In genomic region chr3R:24267580-24268202, dm6 we compare ENCODE assay signal across 3 fruit fly cellular contexts.
TF ChIP-seq lines count a peak whose summit lies in the region.

No protein-coding gene starts in this region.

- no peak for TF ChIP-seq CTCF in whole organism, embryonic (GFP tag; optimal IDR thresholded peaks at IDR 0.05; lab: Kevin White, UChicago)

TF ChIP-seq in whole organism, adult, 20 proteins besides CTCF, POLR2A, EP300 and RAD21:
- peak; percentile 94 for TF ChIP-seq tj (GFP tag; optimal IDR thresholded peaks at IDR 0.05; lab: Kevin White, UChicago)
- no peak for TF ChIP-seq CG33017 (tag; optimal IDR thresholded peaks at IDR 0.05; lab: Kevin White, UChicago)

TF ChIP-seq in whole organism, embryonic, 481 proteins besides CTCF, POLR2A, EP300 and RAD21:
- TF ChIP-seq lmd (GFP tag; IDR thresholded peaks at IDR 0.05; lab: Robert Waterston, UW), result 0 out of 2 replicates have a peak, but pooled peaks have one; percentile 6
- peak; percentile 72 for TF ChIP-seq grau (tag; optimal IDR thresholded peaks at IDR 0.05; lab: Kevin White, UChicago)
- no peak for TF ChIP-seq CG34376 (GFP tag; optimal IDR thresholded peaks at IDR 0.05; lab: Kevin White, UChicago)
- 0 out of 2 replicates have a peak, but pooled peaks have one; percentile 24 for TF ChIP-seq sob (GFP tag; IDR thresholded peaks at IDR 0.05; lab: Robert Waterston, UW)
- peak; percentile 20; the same call in 1 of the 2 replicates for TF ChIP-seq CG32532 (GFP tag; IDR thresholded peaks at IDR 0.05; lab: Robert Waterston, UW)
- no peak for TF ChIP-seq CG9817 (tag; optimal IDR thresholded peaks at IDR 0.05; lab: Kevin White, UChicago)
- no peak for TF ChIP-seq GATAe (GFP tag; conservative IDR thresholded peaks at IDR 0.05; lab: Robert Waterston, UW)
- TF ChIP-seq chinmo (GFP tag; IDR thresholded peaks at IDR 0.05; lab: Robert Waterston, UW; ENCODE audit: partially characterized antibody), result 0 out of 4 replicates have a peak, but pooled peaks have one; percentile 55
- TF ChIP-seq Ptx1 (GFP tag; IDR thresholded peaks at IDR 0.05; lab: Robert Waterston, UW), result 0 out of 2 replicates have a peak, but pooled peaks have one; percentile 12
- TF ChIP-seq Bdp1 (GFP tag; optimal IDR thresholded peaks at IDR 0.05; lab: Kevin White, UChicago), result no peak
- TF ChIP-seq CG14441 (GFP tag; IDR thresholded peaks at IDR 0.05; lab: Robert Waterston, UW), result 0 out of 2 replicates have a peak, but pooled peaks have one; percentile 22
- 0 out of 2 replicates have a peak, but pooled peaks have one; percentile 14 for TF ChIP-seq HLH3B (GFP tag; IDR thresholded peaks at IDR 0.05; lab: Robert Waterston, UW)
- peak in 1 of 2 experiments; percentile 55 for TF ChIP-seq Pdp1 (GFP tag; optimal IDR thresholded peaks at IDR 0.05; lab: Kevin White, UChicago)
- peak; percentile 38; the same call in 1 of the 2 replicates for TF ChIP-seq Rfx (GFP tag; IDR thresholded peaks at IDR 0.05; lab: Robert Waterston, UW)
- TF ChIP-seq BtbVII (GFP tag; optimal IDR thresholded peaks at IDR 0.05; lab: Kevin White, UChicago), result no peak
- TF ChIP-seq CG10462 (GFP tag; optimal IDR thresholded peaks at IDR 0.05; lab: Kevin White, UChicago), result no peak
- no peak for TF ChIP-seq CG30431 (GFP tag; optimal IDR thresholded peaks at IDR 0.05; lab: Kevin White, UChicago)
- no peak for TF ChIP-seq Side (GFP tag; optimal IDR thresholded peaks at IDR 0.05; lab: Kevin White, UChicago)

TF ChIP-seq in whole organism, pupa, 21 proteins besides CTCF, POLR2A, EP300 and RAD21:
- TF ChIP-seq CG17806 (tag; optimal IDR thresholded peaks at IDR 0.05; lab: Kevin White, UChicago) (no peak), EcR (GFP tag; optimal IDR thresholded peaks at IDR 0.05; lab: Kevin White, UChicago) (peak; percentile 82)
